Fruit fly (Drosophila melanogaster): ENCODE data around the gene CG43732.

Gene CG43732

dm6 chr3R:18916715-18917253, 33.2 kb upstream of the CG43732 start (continued):
- TF ChIP-seq CG6683 (GFP tag; optimal IDR thresholded peaks at IDR 0.05) (no peak), pb (GFP tag; optimal IDR thresholded peaks at IDR 0.05) (no peak), CG2116 (GFP tag; optimal IDR thresholded peaks at IDR 0.05) (no peak), sim (GFP tag; IDR thresholded peaks at IDR 0.05) (no peak), CG17385 (GFP tag; optimal IDR thresholded peaks at IDR 0.05) (no peak), D19A (tag; optimal IDR thresholded peaks at IDR 0.05) (no peak), sna (GFP tag; IDR thresholded peaks at IDR 0.05; ENCODE audit: partially characterized antibody) (no peak), p53 (GFP tag; optimal IDR thresholded peaks at IDR 0.05) (no peak), GATAe (GFP tag; conservative IDR thresholded peaks at IDR 0.05) (no peak), CG42726 (GFP tag; IDR thresholded peaks at IDR 0.05; ENCODE audit: partially characterized antibody) (no peak), ham (GFP tag; IDR thresholded peaks at IDR 0.05) (no peak), CG7745 (tag; optimal IDR thresholded peaks at IDR 0.05) (no peak), lola (GFP tag; optimal IDR thresholded peaks at IDR 0.05) (no peak), sr (GFP tag; IDR thresholded peaks at IDR 0.05) (no peak), Doc2 (GFP tag; IDR thresholded peaks at IDR 0.05) (no peak), exex (tag; optimal IDR thresholded peaks at IDR 0.05) (peak; percentile 95), nau (GFP tag; optimal IDR thresholded peaks at IDR 0.05) (peak; percentile 9), CkIIα-i1 (GFP tag; IDR thresholded peaks at IDR 0.05) (no peak), seq (GFP tag; IDR thresholded peaks at IDR 0.05) (no peak), Ets65A (GFP tag) (no peak), CG10543 (GFP tag; optimal IDR thresholded peaks at IDR 0.05) (peak; percentile 86), CG16779 (GFP tag; IDR thresholded peaks at IDR 0.05) (no peak), CG14710 (tag; optimal IDR thresholded peaks at IDR 0.05) (no peak), pan (optimal IDR thresholded peaks at IDR 0.05) (no peak), pan (GFP tag; optimal IDR thresholded peaks at IDR 0.05 in 1 of 2, IDR thresholded peaks at IDR 0.05 in 1 of 2) (no peak), NfI (GFP tag; optimal IDR thresholded peaks at IDR 0.05) (no peak), so (GFP tag; IDR thresholded peaks at IDR 0.05) (peak; percentile 14; the same call in 1 of the 3 replicates), Nf-YA (GFP tag; IDR thresholded peaks at IDR 0.05) (no peak), CG10267 (tag; optimal IDR thresholded peaks at IDR 0.05) (no peak), mld (GFP tag; IDR thresholded peaks at IDR 0.05; ENCODE audit: partially characterized antibody) (no peak), hbn (GFP tag; IDR thresholded peaks at IDR 0.05; ENCODE audit: partially characterized antibody) (no peak), Awh (GFP tag; IDR thresholded peaks at IDR 0.05) (no peak), stwl (tag; optimal IDR thresholded peaks at IDR 0.05) (no peak), CG4282 (GFP tag; optimal IDR thresholded peaks at IDR 0.05) (no peak), fu2 (GFP tag; optimal IDR thresholded peaks at IDR 0.05) (no peak), B-H1 (GFP tag; IDR thresholded peaks at IDR 0.05) (no peak), scrt (GFP tag; optimal IDR thresholded peaks at IDR 0.05) (peak; percentile 14), CG10462 (GFP tag; optimal IDR thresholded peaks at IDR 0.05) (no peak), CG4424 (GFP tag; optimal IDR thresholded peaks at IDR 0.05) (no peak), NC2β (GFP tag; optimal IDR thresholded peaks at IDR 0.05) (no peak), Usf (GFP tag; optimal IDR thresholded peaks at IDR 0.05) (no peak), Ptx1 (GFP tag; IDR thresholded peaks at IDR 0.05) (no peak), MTF-1 (GFP tag; optimal IDR thresholded peaks at IDR 0.05; ENCODE audit: borderline replicate concordance) (no peak), Oaz (GFP tag; IDR thresholded peaks at IDR 0.05) (no peak), Sin3A (optimal IDR thresholded peaks at IDR 0.05) (no peak), Sry-δ (GFP tag; optimal IDR thresholded peaks at IDR 0.05) (peak; percentile 2), Tbp (GFP tag; optimal IDR thresholded peaks at IDR 0.05) (no peak), Abd-B (GFP tag; optimal IDR thresholded peaks at IDR 0.05) (no peak), luna (GFP tag; optimal IDR thresholded peaks at IDR 0.05) (no peak), C15 (GFP tag; IDR thresholded peaks at IDR 0.05) (no peak), CG10565 (GFP tag; optimal IDR thresholded peaks at IDR 0.05) (no peak), Vsx1 (GFP tag; optimal IDR thresholded peaks at IDR 0.05) (no peak)
